Fruit fly (Drosophila melanogaster): Measurements from ENCODE around the gene dbr.

Gene dbr

dm6 chr2L:66369-67278 is at the start of gene dbr:
Gene dbr (plus strand): TSS chr2L:66482.
- peak; percentile 4 for TF ChIP-seq noc (tag; optimal IDR thresholded peaks at IDR 0.05)

dm6 chr2L:21587-21986 is 44.7 kb upstream of the dbr start:
- no peak for TF ChIP-seq noc (tag; optimal IDR thresholded peaks at IDR 0.05)

- TF ChIP-seq noc (tag; optimal IDR thresholded peaks at IDR 0.05), result no peak
Observed at dm6 chr2L:25055-25454, 41.2 kb upstream of the dbr start, which contains the start of gene Ir21a. Gene Ir21a (minus strand): TSS chr2L:25155.

dm6 chr2L:34054-34453 is 32.2 kb upstream of the dbr start:
- no peak for TF ChIP-seq noc (tag; optimal IDR thresholded peaks at IDR 0.05)

- TF ChIP-seq noc (tag; optimal IDR thresholded peaks at IDR 0.05), result no peak
Observed at dm6 chr2L:35452-35851, 30.8 kb upstream of the dbr start.

- TF ChIP-seq noc (tag; optimal IDR thresholded peaks at IDR 0.05), result no peak
Observed at dm6 chr2L:53108-53507, 13.2 kb upstream of the dbr start.

dm6 chr2L:56865-57264 is 9.4 kb upstream of the dbr start:
- TF ChIP-seq noc (tag; optimal IDR thresholded peaks at IDR 0.05), result no peak

dm6 chr2L:59058-59603 is 7.2 kb upstream of the dbr start:
- no peak for TF ChIP-seq noc (tag; optimal IDR thresholded peaks at IDR 0.05)

dm6 chr2L:65354-65949 is 830 bp upstream of the dbr start, which contains the start of gene Cda5:
Gene Cda5 (minus strand): TSS chr2L:65404.
- TF ChIP-seq noc (tag; optimal IDR thresholded peaks at IDR 0.05), result no peak

- TF ChIP-seq noc (tag; optimal IDR thresholded peaks at IDR 0.05), result no peak
Observed at dm6 chr2L:67279-67657, 986 bp downstream of the dbr start.

dm6 chr2L:69560-69959 is 3.3 kb downstream of the dbr start:
- TF ChIP-seq noc (tag; optimal IDR thresholded peaks at IDR 0.05), result no peak

- TF ChIP-seq noc (tag; optimal IDR thresholded peaks at IDR 0.05), result no peak
Observed at dm6 chr2L:71457-71856, 5.2 kb downstream of the dbr start, which contains the start of gene galectin. Gene galectin (plus strand): TSS chr2L:71757.

dm6 chr2L:71869-72751 is 5.8 kb downstream of the dbr start:
- peak; percentile 50 for TF ChIP-seq noc (tag; optimal IDR thresholded peaks at IDR 0.05)

- TF ChIP-seq noc (tag; optimal IDR thresholded peaks at IDR 0.05), result peak; percentile 9
Observed at dm6 chr2L:72752-73435, 6.6 kb downstream of the dbr start.

dm6 chr2L:73760-74388 is 7.6 kb downstream of the dbr start:
- no peak for TF ChIP-seq noc (tag; optimal IDR thresholded peaks at IDR 0.05)

Data from whole organism, larva.